1 fruit fly cellular context compared by ENCODE assay signal in genomic region chr3R:11221437-11222230, dm6.
A peak's percentile ranks its signal among the peaks of the same experiment; 100 is the strongest.
TF ChIP-seq lines count a peak whose summit lies in the region.

TSS of gene CG6693 (minus strand) at chr3R:11221639.
TSS of gene RpL3 (plus strand) at chr3R:11221894.

TF ChIP-seq in whole organism, embryonic, 481 proteins besides CTCF, POLR2A, EP300 and RAD21 (continued from another document and continues in another):
- TF ChIP-seq CG9817 (tag; optimal IDR thresholded peaks at IDR 0.05; lab: Kevin White, UChicago) = peak; percentile 20
- peak; percentile 75 for TF ChIP-seq exex (tag; optimal IDR thresholded peaks at IDR 0.05; lab: Kevin White, UChicago)
- TF ChIP-seq lilli (GFP tag; optimal IDR thresholded peaks at IDR 0.05; lab: Kevin White, UChicago) = peak; percentile 90
- TF ChIP-seq Dip2 (GFP tag; IDR thresholded peaks at IDR 0.05; lab: Robert Waterston, UW) = no peak
- peak; percentile 83 for TF ChIP-seq Tbp (GFP tag; optimal IDR thresholded peaks at IDR 0.05; lab: Kevin White, UChicago)
- TF ChIP-seq D19B (GFP tag; optimal IDR thresholded peaks at IDR 0.05; lab: Kevin White, UChicago) = peak; percentile 53
- TF ChIP-seq tx (GFP tag; optimal IDR thresholded peaks at IDR 0.05; lab: Kevin White, UChicago) = no peak
- peak; percentile 28; the same call in 2 of the 3 replicates for TF ChIP-seq HLH4C (GFP tag; IDR thresholded peaks at IDR 0.05; lab: Robert Waterston, UW; ENCODE audit: partially characterized antibody)
- TF ChIP-seq Spps (tag; optimal IDR thresholded peaks at IDR 0.05; lab: Kevin White, UChicago) = peak; percentile 56
- peak; percentile 78; the same call in 2 of the 3 replicates for TF ChIP-seq so (GFP tag; IDR thresholded peaks at IDR 0.05; lab: Robert Waterston, UW)
- TF ChIP-seq chinmo (GFP tag; IDR thresholded peaks at IDR 0.05; lab: Robert Waterston, UW; ENCODE audit: partially characterized antibody) = peak; percentile 82; the same call in 2 of the 4 replicates
- peak; percentile 51 for TF ChIP-seq fd96Cb (tag; optimal IDR thresholded peaks at IDR 0.05; lab: Kevin White, UChicago)
- TF ChIP-seq CG31224 (GFP tag; IDR thresholded peaks at IDR 0.05; lab: Robert Waterston, UW) = peak; percentile 55
- peak; percentile 24 for TF ChIP-seq CG18011 (GFP tag; optimal IDR thresholded peaks at IDR 0.05; lab: Kevin White, UChicago)
- peak; percentile 88 for TF ChIP-seq CG17385 (GFP tag; optimal IDR thresholded peaks at IDR 0.05; lab: Kevin White, UChicago)
- peak; percentile 87 for TF ChIP-seq CG15514 (GFP tag; optimal IDR thresholded peaks at IDR 0.05; lab: Kevin White, UChicago)
- peak; percentile 60 for TF ChIP-seq CG6689 (GFP tag; IDR thresholded peaks at IDR 0.05; lab: Robert Waterston, UW)
- TF ChIP-seq trh (GFP tag; optimal IDR thresholded peaks at IDR 0.05; lab: Kevin White, UChicago) = peak; percentile 48
- TF ChIP-seq E2f2 (GFP tag; IDR thresholded peaks at IDR 0.05; lab: Robert Waterston, UW) = peak; percentile 82
- no peak for TF ChIP-seq CG4360 (GFP tag; IDR thresholded peaks at IDR 0.05; lab: Robert Waterston, UW)
- TF ChIP-seq ase (GFP tag; IDR thresholded peaks at IDR 0.05; lab: Robert Waterston, UW) = peak; percentile 43; the same call in 1 of the 3 replicates
- no peak for TF ChIP-seq Dfd (GFP tag; optimal IDR thresholded peaks at IDR 0.05; lab: Kevin White, UChicago)
- no peak for TF ChIP-seq CG43689 (GFP tag; IDR thresholded peaks at IDR 0.05; lab: Robert Waterston, UW)
- peak; percentile 74 for TF ChIP-seq lbe (GFP tag; optimal IDR thresholded peaks at IDR 0.05; lab: Kevin White, UChicago)
- TF ChIP-seq pnt (GFP tag; optimal IDR thresholded peaks at IDR 0.05; lab: Kevin White, UChicago) = peak; percentile 31
- peak; percentile 46 for TF ChIP-seq ems (GFP tag; optimal IDR thresholded peaks at IDR 0.05; lab: Kevin White, UChicago)
- no peak for TF ChIP-seq psq (GFP tag; optimal IDR thresholded peaks at IDR 0.05; lab: Kevin White, UChicago)
- peak; percentile 70 for TF ChIP-seq CG2712 (tag; optimal IDR thresholded peaks at IDR 0.05; lab: Kevin White, UChicago)
- TF ChIP-seq CG42726 (GFP tag; IDR thresholded peaks at IDR 0.05; lab: Robert Waterston, UW; ENCODE audit: partially characterized antibody) = peak; percentile 77; the same call in 1 of the 2 replicates
- TF ChIP-seq CG10979 (tag; optimal IDR thresholded peaks at IDR 0.05; lab: Kevin White, UChicago) = peak; percentile 64
- 0 out of 2 replicates have a peak, but pooled peaks have one; percentile 34 for TF ChIP-seq unc-4 (GFP tag; IDR thresholded peaks at IDR 0.05; lab: Robert Waterston, UW; ENCODE audit: partially characterized antibody)
- TF ChIP-seq Gug (GFP tag; IDR thresholded peaks at IDR 0.05; lab: Robert Waterston, UW) = peak; percentile 20; the same call in 1 of the 4 replicates
- TF ChIP-seq gfzf (GFP tag; optimal IDR thresholded peaks at IDR 0.05; lab: Kevin White, UChicago) = peak; percentile 100
- peak; percentile 99 for TF ChIP-seq bigmax (GFP tag; optimal IDR thresholded peaks at IDR 0.05; lab: Kevin White, UChicago)
- peak; percentile 14 for TF ChIP-seq kay (GFP tag; optimal IDR thresholded peaks at IDR 0.05; lab: Kevin White, UChicago)
- TF ChIP-seq nerfin-2 (GFP tag; IDR thresholded peaks at IDR 0.05; lab: Robert Waterston, UW; ENCODE audit: partially characterized antibody) = no peak
- no peak for TF ChIP-seq CG14441 (GFP tag; IDR thresholded peaks at IDR 0.05; lab: Robert Waterston, UW)
- TF ChIP-seq en (GFP tag; optimal IDR thresholded peaks at IDR 0.05; lab: Kevin White, UChicago) = no peak
- peak; percentile 94 for TF ChIP-seq Hmr (GFP tag; optimal IDR thresholded peaks at IDR 0.05; lab: Kevin White, UChicago)
- no peak for TF ChIP-seq CG2889 (GFP tag; IDR thresholded peaks at IDR 0.05; lab: Robert Waterston, UW)
- TF ChIP-seq CG10366 (GFP tag; IDR thresholded peaks at IDR 0.05; lab: Robert Waterston, UW) = peak; percentile 27; the same call in 1 of the 2 replicates
- peak; percentile 68 for TF ChIP-seq D19A (tag; optimal IDR thresholded peaks at IDR 0.05; lab: Kevin White, UChicago)
- TF ChIP-seq Deaf1 (tag; optimal IDR thresholded peaks at IDR 0.05; lab: Kevin White, UChicago) = peak; percentile 49
- TF ChIP-seq Hsf (GFP tag; optimal IDR thresholded peaks at IDR 0.05; lab: Kevin White, UChicago) = peak; percentile 59
- peak; percentile 72 for TF ChIP-seq CG11696 (GFP tag; IDR thresholded peaks at IDR 0.05; lab: Robert Waterston, UW)
- peak; percentile 56; the same call in 1 of the 3 replicates for TF ChIP-seq z (GFP tag; IDR thresholded peaks at IDR 0.05; lab: Robert Waterston, UW)
- no peak for TF ChIP-seq hb (GFP tag; IDR thresholded peaks at IDR 0.05; lab: Robert Waterston, UW; ENCODE audit: partially characterized antibody)
- TF ChIP-seq al (GFP tag; IDR thresholded peaks at IDR 0.05; lab: Robert Waterston, UW) = peak; percentile 29; the same call in 1 of the 2 replicates
- peak; percentile 96 for TF ChIP-seq CG10267 (tag; optimal IDR thresholded peaks at IDR 0.05; lab: Kevin White, UChicago)
- TF ChIP-seq Side (GFP tag; optimal IDR thresholded peaks at IDR 0.05; lab: Kevin White, UChicago) = peak; percentile 63
- no peak for TF ChIP-seq Ravus (GFP tag; IDR thresholded peaks at IDR 0.05; lab: Robert Waterston, UW)
- peak; percentile 93 for TF ChIP-seq CG6765 (GFP tag; optimal IDR thresholded peaks at IDR 0.05; lab: Kevin White, UChicago)
- no peak for TF ChIP-seq tup (GFP tag; optimal IDR thresholded peaks at IDR 0.05; lab: Kevin White, UChicago)
- peak; percentile 27; the same call in 1 of the 2 replicates for TF ChIP-seq tna (GFP tag; IDR thresholded peaks at IDR 0.05; lab: Robert Waterston, UW; ENCODE audit: partially characterized antibody)
- TF ChIP-seq wdn (GFP tag; IDR thresholded peaks at IDR 0.05; lab: Robert Waterston, UW) = peak; percentile 52; the same call in 1 of the 2 replicates
- peak; percentile 41 for TF ChIP-seq ewg (GFP tag; optimal IDR thresholded peaks at IDR 0.05; lab: Kevin White, UChicago)
- peak; percentile 36 for TF ChIP-seq row (GFP tag; IDR thresholded peaks at IDR 0.05; lab: Robert Waterston, UW)
- TF ChIP-seq CG17328 (GFP tag; IDR thresholded peaks at IDR 0.05; lab: Robert Waterston, UW) = peak; percentile 63
- peak; percentile 90 for TF ChIP-seq phol (tag; optimal IDR thresholded peaks at IDR 0.05; lab: Kevin White, UChicago)
- TF ChIP-seq corto (GFP tag; optimal IDR thresholded peaks at IDR 0.05; lab: Kevin White, UChicago) = no peak
- TF ChIP-seq lov (optimal IDR thresholded peaks at IDR 0.05; lab: Kevin White, UChicago) = no peak
- TF ChIP-seq lov (GFP tag; IDR thresholded peaks at IDR 0.05; lab: Robert Waterston, UW) = peak; percentile 91
- TF ChIP-seq dan (GFP tag; IDR thresholded peaks at IDR 0.05; lab: Robert Waterston, UW) = no peak
- no peak for TF ChIP-seq esg (GFP tag; conservative IDR thresholded peaks at IDR 0.05; lab: Robert Waterston, UW)
- peak; percentile 65 for TF ChIP-seq CG6683 (GFP tag; optimal IDR thresholded peaks at IDR 0.05; lab: Kevin White, UChicago)
- peak; percentile 77 for TF ChIP-seq Hand (GFP tag; optimal IDR thresholded peaks at IDR 0.05; lab: Kevin White, UChicago)
- no peak for TF ChIP-seq ro (GFP tag; IDR thresholded peaks at IDR 0.05; lab: Robert Waterston, UW)
- TF ChIP-seq abd-A (tag; optimal IDR thresholded peaks at IDR 0.05; lab: Kevin White, UChicago) = no peak
- TF ChIP-seq CG6813 (GFP tag; optimal IDR thresholded peaks at IDR 0.05; lab: Kevin White, UChicago) = peak; percentile 90
- TF ChIP-seq H15 (GFP tag; IDR thresholded peaks at IDR 0.05; lab: Robert Waterston, UW) = peak; percentile 41; the same call in 1 of the 3 replicates
- TF ChIP-seq CG3281 (GFP tag; optimal IDR thresholded peaks at IDR 0.05; lab: Kevin White, UChicago) = peak; percentile 85
- peak; percentile 26 for TF ChIP-seq Ssrp (tag; optimal IDR thresholded peaks at IDR 0.05; lab: Kevin White, UChicago)
- TF ChIP-seq Atf6 (GFP tag; IDR thresholded peaks at IDR 0.05; lab: Robert Waterston, UW) = peak; percentile 81
- TF ChIP-seq mld (GFP tag; IDR thresholded peaks at IDR 0.05; lab: Robert Waterston, UW; ENCODE audit: partially characterized antibody) = no peak
- TF ChIP-seq pum (GFP tag; optimal IDR thresholded peaks at IDR 0.05; lab: Kevin White, UChicago) = no peak
- peak; percentile 76 for TF ChIP-seq CG4854 (GFP tag; optimal IDR thresholded peaks at IDR 0.05; lab: Kevin White, UChicago)
- TF ChIP-seq CG8765 (GFP tag; IDR thresholded peaks at IDR 0.05; lab: Robert Waterston, UW) = no peak
- peak; percentile 42 for TF ChIP-seq Hr3 (GFP tag; optimal IDR thresholded peaks at IDR 0.05; lab: Kevin White, UChicago)
- TF ChIP-seq bowl (GFP tag; IDR thresholded peaks at IDR 0.05; lab: Robert Waterston, UW) = peak; percentile 61; the same call in 1 of the 2 replicates
- TF ChIP-seq gem (tag; optimal IDR thresholded peaks at IDR 0.05; lab: Kevin White, UChicago) = peak; percentile 53
- peak; percentile 74 for TF ChIP-seq fd102C (GFP tag; optimal IDR thresholded peaks at IDR 0.05; lab: Kevin White, UChicago)
- TF ChIP-seq inv (GFP tag; IDR thresholded peaks at IDR 0.05; lab: Robert Waterston, UW; ENCODE audit: partially characterized antibody) = peak; percentile 24; the same call in 1 of the 2 replicates
- TF ChIP-seq dysf (GFP tag; IDR thresholded peaks at IDR 0.05; lab: Robert Waterston, UW) = peak; percentile 43; the same call in 2 of the 3 replicates
- peak; percentile 39 for TF ChIP-seq repo (GFP tag; optimal IDR thresholded peaks at IDR 0.05; lab: Kevin White, UChicago)
- peak; percentile 44 for TF ChIP-seq Dref (GFP tag; IDR thresholded peaks at IDR 0.05; lab: Robert Waterston, UW)
- TF ChIP-seq CG12219 (GFP tag; optimal IDR thresholded peaks at IDR 0.05; lab: Kevin White, UChicago) = peak; percentile 86
- peak; percentile 65 for TF ChIP-seq CG1024 (GFP tag; IDR thresholded peaks at IDR 0.05; lab: Robert Waterston, UW)
- peak; percentile 69 for TF ChIP-seq CG10209 (GFP tag; optimal IDR thresholded peaks at IDR 0.05; lab: Kevin White, UChicago)
- TF ChIP-seq CG14014 (GFP tag; IDR thresholded peaks at IDR 0.05; lab: Robert Waterston, UW) = peak; percentile 72; the same call in 1 of the 2 replicates
- no peak for TF ChIP-seq eve (GFP tag; optimal IDR thresholded peaks at IDR 0.05; lab: Kevin White, UChicago)
- peak; percentile 82 for TF ChIP-seq stc (GFP tag; IDR thresholded peaks at IDR 0.05; lab: Robert Waterston, UW)
- peak; percentile 71 for TF ChIP-seq Sry-δ (GFP tag; optimal IDR thresholded peaks at IDR 0.05; lab: Kevin White, UChicago)
- TF ChIP-seq fd3F (GFP tag; optimal IDR thresholded peaks at IDR 0.05; lab: Kevin White, UChicago) = peak; percentile 53
- TF ChIP-seq Bdp1 (GFP tag; optimal IDR thresholded peaks at IDR 0.05; lab: Kevin White, UChicago) = peak; percentile 50
- peak; percentile 75 for TF ChIP-seq CG11085 (GFP tag; IDR thresholded peaks at IDR 0.05; lab: Robert Waterston, UW)
- peak; percentile 19 for TF ChIP-seq CG12942 (GFP tag; optimal IDR thresholded peaks at IDR 0.05; lab: Kevin White, UChicago)
- peak; percentile 67 for TF ChIP-seq NK7.1 (GFP tag; optimal IDR thresholded peaks at IDR 0.05; lab: Kevin White, UChicago)
- peak; percentile 58 for TF ChIP-seq CG8388 (GFP tag; optimal IDR thresholded peaks at IDR 0.05; lab: Kevin White, UChicago)
- TF ChIP-seq dpn (GFP tag; optimal IDR thresholded peaks at IDR 0.05; lab: Kevin White, UChicago) = peak; percentile 32 to 63
- TF ChIP-seq CG15011 (GFP tag; optimal IDR thresholded peaks at IDR 0.05; lab: Kevin White, UChicago) = peak; percentile 77
- peak; percentile 45 for TF ChIP-seq CG33557 (GFP tag; optimal IDR thresholded peaks at IDR 0.05; lab: Kevin White, UChicago)
- TF ChIP-seq CG10543 (GFP tag; optimal IDR thresholded peaks at IDR 0.05; lab: Kevin White, UChicago) = peak; percentile 82
- TF ChIP-seq chm (GFP tag; IDR thresholded peaks at IDR 0.05; lab: Robert Waterston, UW) = peak; percentile 94
- TF ChIP-seq MESR4 (GFP tag; optimal IDR thresholded peaks at IDR 0.05; lab: Kevin White, UChicago) = peak; percentile 98
- peak; percentile 84; the same call in 1 of the 2 replicates for TF ChIP-seq Awh (GFP tag; IDR thresholded peaks at IDR 0.05; lab: Robert Waterston, UW)
- TF ChIP-seq CG6854 (GFP tag; optimal IDR thresholded peaks at IDR 0.05; lab: Kevin White, UChicago) = peak; percentile 88
- peak; percentile 67 for TF ChIP-seq Oli (tag; optimal IDR thresholded peaks at IDR 0.05; lab: Kevin White, UChicago)
- TF ChIP-seq pan (optimal IDR thresholded peaks at IDR 0.05; lab: Kevin White, UChicago) = no peak
- TF ChIP-seq pan (GFP tag; optimal IDR thresholded peaks at IDR 0.05 in 1 of 2, IDR thresholded peaks at IDR 0.05 in 1 of 2) = peak in 1 of 2 experiments; percentile 73
- peak; percentile 92 for TF ChIP-seq caup (GFP tag; optimal IDR thresholded peaks at IDR 0.05; lab: Kevin White, UChicago; ENCODE audit: severe bottlenecking)
- TF ChIP-seq CG10462 (GFP tag; optimal IDR thresholded peaks at IDR 0.05; lab: Kevin White, UChicago) = no peak
- TF ChIP-seq Vsx1 (GFP tag; optimal IDR thresholded peaks at IDR 0.05; lab: Kevin White, UChicago) = peak; percentile 77
- peak; percentile 45 for TF ChIP-seq p53 (GFP tag; optimal IDR thresholded peaks at IDR 0.05; lab: Kevin White, UChicago)
- peak; percentile 58; the same call in 2 of the 3 replicates for TF ChIP-seq ken (GFP tag; IDR thresholded peaks at IDR 0.05; lab: Robert Waterston, UW)
- TF ChIP-seq seq (GFP tag; IDR thresholded peaks at IDR 0.05; lab: Robert Waterston, UW) = peak; percentile 63; the same call in 1 of the 2 replicates
- peak; percentile 70 for TF ChIP-seq Optix (GFP tag; IDR thresholded peaks at IDR 0.05; lab: Robert Waterston, UW)
- peak; percentile 24 for TF ChIP-seq CG7786 (GFP tag; optimal IDR thresholded peaks at IDR 0.05; lab: Kevin White, UChicago)
- peak; percentile 95 for TF ChIP-seq ci (GFP tag; IDR thresholded peaks at IDR 0.05; lab: Robert Waterston, UW)
- TF ChIP-seq Myb (GFP tag; optimal IDR thresholded peaks at IDR 0.05; lab: Kevin White, UChicago) = peak; percentile 48
- peak; percentile 23 for TF ChIP-seq HmgD (GFP tag; optimal IDR thresholded peaks at IDR 0.05; lab: Kevin White, UChicago)
- no peak for TF ChIP-seq zfh2 (GFP tag; optimal IDR thresholded peaks at IDR 0.05; lab: Kevin White, UChicago)
- TF ChIP-seq CG12391 (tag; optimal IDR thresholded peaks at IDR 0.05; lab: Kevin White, UChicago) = peak; percentile 72
- TF ChIP-seq CG2129 (GFP tag; IDR thresholded peaks at IDR 0.05; lab: Robert Waterston, UW; ENCODE audit: partially characterized antibody) = no peak
- TF ChIP-seq CG18619 (GFP tag; optimal IDR thresholded peaks at IDR 0.05; lab: Kevin White, UChicago) = peak; percentile 80
- TF ChIP-seq Elba2 (GFP tag; optimal IDR thresholded peaks at IDR 0.05; lab: Kevin White, UChicago) = no peak
- no peak for TF ChIP-seq Hmx (GFP tag; optimal IDR thresholded peaks at IDR 0.05; lab: Kevin White, UChicago)
- peak; percentile 84 for TF ChIP-seq NfI (GFP tag; optimal IDR thresholded peaks at IDR 0.05; lab: Kevin White, UChicago)
